Worm (Caenorhabditis elegans): ENCODE measurements around the gene Y9C2UA.1.

- no peak for TF ChIP-seq ama-1 (optimal IDR thresholded peaks at IDR 0.05)
- TF ChIP-seq lin-39 (tag; optimal IDR thresholded peaks at IDR 0.05): no peak
Observed at ce11 chrII:9100798-9101197, 38.7 kb upstream of the Y9C2UA.1 start, which contains the start of gene T24H10.5.

All from whole organism, L2 larva.